Worm (Caenorhabditis elegans): ENCODE data around the gene F13B12.3.

DNA sequence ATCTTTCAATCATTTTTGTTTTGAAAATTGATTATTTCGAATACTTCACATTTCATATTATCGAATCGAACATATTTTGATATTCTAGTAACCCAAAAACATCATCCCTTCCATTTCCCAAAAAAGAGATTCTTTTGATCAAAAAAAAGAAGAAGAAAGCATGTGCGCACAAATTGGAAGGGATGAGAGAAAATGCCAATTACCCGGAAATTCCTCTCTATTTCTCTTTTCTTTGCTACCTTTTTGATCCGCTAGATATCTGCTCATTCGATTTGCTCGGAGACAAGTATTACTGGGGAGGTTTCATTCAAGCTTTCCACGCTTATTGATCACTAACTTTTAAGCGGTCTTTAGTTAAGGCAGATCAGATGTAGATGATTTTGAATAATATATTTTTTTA, 42.1 kb upstream of the F13B12.3 start:
- no peak for TF ChIP-seq pqm-1 (tag; optimal IDR thresholded peaks at IDR 0.05)
- TF ChIP-seq ZK546.5 (tag; optimal IDR thresholded peaks at IDR 0.05), result no peak
- TF ChIP-seq ama-1 (optimal IDR thresholded peaks at IDR 0.05), result no peak
- no peak for TF ChIP-seq nfya-1 (tag; optimal IDR thresholded peaks at IDR 0.05; ENCODE audit: insufficient read depth)
- no peak for TF ChIP-seq elt-3 (tag; optimal IDR thresholded peaks at IDR 0.05)
- no peak for TF ChIP-seq unc-62 (GFP tag; optimal IDR thresholded peaks at IDR 0.05)

Measured in whole organism, L3 larva.